Fruit fly (Drosophila melanogaster): ENCODE measurements around the gene CG32110.

Gene CG32110

DNA sequence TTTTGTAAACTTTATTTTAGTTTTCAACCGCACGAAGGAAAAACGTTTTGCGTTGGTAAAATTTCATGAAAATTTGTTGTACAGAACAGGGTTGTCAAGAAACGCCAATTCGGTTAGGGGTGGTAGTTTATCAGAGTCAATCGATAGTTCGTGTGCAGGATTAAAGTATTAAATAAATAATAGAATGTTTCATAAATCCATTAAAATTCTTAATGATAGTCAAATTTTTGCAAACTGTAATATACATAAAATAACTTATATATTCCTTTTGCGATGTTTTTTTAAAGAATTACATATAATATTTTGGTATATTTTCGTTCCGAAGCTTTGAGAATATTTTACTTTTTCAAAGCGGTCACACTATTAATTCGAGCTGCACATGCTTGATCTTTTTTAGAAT is 5.4 kb downstream of the CG32110 start, which contains the start of the genes Sf3a2 and CG42588 (continued):
- TF ChIP-seq nom (GFP tag; optimal IDR thresholded peaks at IDR 0.05) (no peak), CG7556 (GFP tag; optimal IDR thresholded peaks at IDR 0.05) (no peak), CG11085 (GFP tag; IDR thresholded peaks at IDR 0.05) (no peak), CG12769 (tag; optimal IDR thresholded peaks at IDR 0.05) (no peak), CG10267 (tag; optimal IDR thresholded peaks at IDR 0.05) (peak; percentile 78), dpn (GFP tag; optimal IDR thresholded peaks at IDR 0.05) (peak; percentile 46 to 77), CG17361 (GFP tag; IDR thresholded peaks at IDR 0.05) (peak; percentile 78; the same call in 2 of the 3 replicates), kni (GFP tag; optimal IDR thresholded peaks at IDR 0.05) (no peak), dmrt99B (tag; optimal IDR thresholded peaks at IDR 0.05) (no peak), Aef1 (GFP tag; IDR thresholded peaks at IDR 0.05) (peak; percentile 84; the same call in 2 of the 3 replicates), ac (GFP tag; optimal IDR thresholded peaks at IDR 0.05) (no peak), CG13424 (tag; optimal IDR thresholded peaks at IDR 0.05) (peak; percentile 78), dysf (GFP tag; IDR thresholded peaks at IDR 0.05) (peak; percentile 67; the same call in 2 of the 3 replicates), trem (tag; optimal IDR thresholded peaks at IDR 0.05) (peak; percentile 85), CG14050 (GFP tag; IDR thresholded peaks at IDR 0.05) (no peak; the same call in 2 of the 3 replicates), CG12659 (GFP tag; optimal IDR thresholded peaks at IDR 0.05) (peak; percentile 74), CG13296 (GFP tag; optimal IDR thresholded peaks at IDR 0.05) (peak; percentile 32), B-H2 (GFP tag; optimal IDR thresholded peaks at IDR 0.05) (peak; percentile 59), Hmr (GFP tag; optimal IDR thresholded peaks at IDR 0.05) (no peak), CG32772 (GFP tag; IDR thresholded peaks at IDR 0.05) (peak; percentile 75), Rfx (GFP tag; IDR thresholded peaks at IDR 0.05) (peak; percentile 77; the same call in 1 of the 2 replicates), CG9797 (GFP tag; optimal IDR thresholded peaks at IDR 0.05) (peak; percentile 70), dan (GFP tag; IDR thresholded peaks at IDR 0.05) (no peak), CG3838 (GFP tag; optimal IDR thresholded peaks at IDR 0.05) (peak; percentile 48), NC2β (GFP tag; optimal IDR thresholded peaks at IDR 0.05) (no peak), sim (GFP tag; IDR thresholded peaks at IDR 0.05) (no peak), Chrac-16 (GFP tag; optimal IDR thresholded peaks at IDR 0.05) (peak; percentile 73), CG1602 (GFP tag; optimal IDR thresholded peaks at IDR 0.05) (peak; percentile 79), row (GFP tag; IDR thresholded peaks at IDR 0.05) (peak; percentile 92), CG6175 (GFP tag; IDR thresholded peaks at IDR 0.05) (no peak), Fer3 (tag; optimal IDR thresholded peaks at IDR 0.05) (no peak), CG7271 (tag; optimal IDR thresholded peaks at IDR 0.05) (no peak), Fer1 (GFP tag; optimal IDR thresholded peaks at IDR 0.05) (peak; percentile 23), Xbp1 (GFP tag; optimal IDR thresholded peaks at IDR 0.05) (peak; percentile 81), CG11247 (GFP tag; IDR thresholded peaks at IDR 0.05) (peak; percentile 73), CG15479 (GFP tag; optimal IDR thresholded peaks at IDR 0.05) (no peak), CG11398 (GFP tag; optimal IDR thresholded peaks at IDR 0.05) (no peak), cg (GFP tag; optimal IDR thresholded peaks at IDR 0.05) (no peak), Fer2 (tag; optimal IDR thresholded peaks at IDR 0.05) (peak; percentile 41), grn (GFP tag; optimal IDR thresholded peaks at IDR 0.05) (no peak), Scr (GFP tag; IDR thresholded peaks at IDR 0.05; ENCODE audit: partially characterized antibody) (peak; percentile 89), CG1603 (tag; optimal IDR thresholded peaks at IDR 0.05) (no peak), Oli (tag; optimal IDR thresholded peaks at IDR 0.05) (no peak), CG1529 (GFP tag; optimal IDR thresholded peaks at IDR 0.05) (no peak)

All from whole organism, embryonic.